Worm (Caenorhabditis elegans) whole organism, midembryonic: ENCODE results near the gene C01F1.5.
A peak's percentile ranks its signal among the peaks of the same experiment; 100 is the strongest.

Experiments used
- T22C8.4 ChIP-seq: fragments of 200-800 bp; sonication (Bioruptor generic); IDR thresholded peaks from 2 replicates; pipeline ENCODE4 v1.3.6; 2022; ENCODE audit warnings: missing genetic modification characterization, missing compliant biosample characterization
- cog-1 ChIP-seq: sonication (generic microtip); optimal IDR thresholded peaks from 2 replicates; lab custom pipeline; 2016; ENCODE audit warnings: missing genetic modification characterization, missing compliant biosample characterization
- flt-1 ChIP-seq: fragments of 200-800 bp; sonication (Bioruptor generic); IDR thresholded peaks from 2 replicates; pipeline ENCODE4 v1.3.6; 2022; ENCODE audit warnings: missing genetic modification characterization, missing compliant biosample characterization
- klf-2 ChIP-seq: fragments of 200-800 bp; sonication (Bioruptor generic); conservative IDR thresholded peaks from 2 replicates; pipeline ENCODE4 v1.3.6; 2022; ENCODE audit warnings: missing genetic modification reagents, missing genetic modification characterization, missing compliant biosample characterization
- med-1 ChIP-seq: sonication (generic microtip); optimal IDR thresholded peaks from 2 replicates; lab custom pipeline; 2017; ENCODE audit warnings: missing genetic modification characterization, mild to moderate bottlenecking, missing compliant biosample characterization, antibody characterized with exemption, missing genetic modification reagents; ENCODE audit not compliant: insufficient read depth
- ref-1 ChIP-seq: fragments of 200-800 bp; sonication (Bioruptor generic); conservative IDR thresholded peaks from 2 replicates; pipeline ENCODE4 v1.3.6; 2022; ENCODE audit warnings: missing genetic modification reagents, missing genetic modification characterization, missing compliant biosample characterization
- tab-1 ChIP-seq: fragments of 200-800 bp; sonication (Bioruptor generic); IDR thresholded peaks from 2 replicates; pipeline ENCODE4 v1.3.6; 2022; ENCODE audit warnings: missing genetic modification characterization, missing compliant biosample characterization
- ztf-23 ChIP-seq: fragments of 200-800 bp; sonication (Bioruptor generic); IDR thresholded peaks from 2 replicates; pipeline ENCODE4 v1.3.6; 2022; ENCODE audit warnings: missing genetic modification reagents, missing genetic modification characterization, missing compliant biosample characterization
- ztf-29 ChIP-seq: fragments of 200-800 bp; sonication (Bioruptor generic); IDR thresholded peaks from 2 replicates; pipeline ENCODE4 v1.3.6; 2022; ENCODE audit warnings: missing genetic modification reagents, missing genetic modification characterization, missing compliant biosample characterization

Gene C01F1.5

ce11 chrII:4281743-4282142, at the start of gene C01F1.5:
Gene C01F1.5 (minus strand): TSS chrII:4281845.
- TF ChIP-seq med-1 (GFP tag; lab: Kevin White, UChicago) (no peak), T22C8.4 (GFP tag; lab: Robert Waterston, UW) (no peak), klf-2 (no peak), tab-1 (GFP tag; lab: Robert Waterston, UW) (no peak), ref-1 (GFP tag; lab: Robert Waterston, UW) (no peak), ztf-29 (GFP tag; lab: Robert Waterston, UW) (no peak), flt-1 (GFP tag; lab: Robert Waterston, UW) (0 out of 2 replicates have a peak, but pooled peaks have one; percentile 34), ztf-23 (no peak), cog-1 (tag; lab: Kevin White, UChicago) (no peak)

- TF ChIP-seq ztf-29 (GFP tag; lab: Robert Waterston, UW) (no peak), ztf-23 (no peak), cog-1 (tag; lab: Kevin White, UChicago) (no peak), tab-1 (GFP tag; lab: Robert Waterston, UW) (no peak), med-1 (GFP tag; lab: Kevin White, UChicago) (no peak), ref-1 (GFP tag; lab: Robert Waterston, UW) (no peak), klf-2 (no peak), T22C8.4 (GFP tag; lab: Robert Waterston, UW) (no peak), flt-1 (GFP tag; lab: Robert Waterston, UW) (no peak)
These were observed 47.1 kb upstream of the C01F1.5 start, which contains the start of gene H20J04.4 for ce11 chrII:4328716-4329115. Gene H20J04.4 (plus strand): TSS chrII:4329016.

ce11 chrII:4326420-4326819, 44.8 kb upstream of the C01F1.5 start, which contains the start of gene pfd-2:
Gene pfd-2 (plus strand): TSS chrII:4326720.
- TF ChIP-seq klf-2 = no peak
- TF ChIP-seq T22C8.4 (GFP tag; lab: Robert Waterston, UW) = no peak
- no peak for TF ChIP-seq ref-1 (GFP tag; lab: Robert Waterston, UW)
- TF ChIP-seq flt-1 (GFP tag; lab: Robert Waterston, UW) = no peak
- TF ChIP-seq ztf-23 = no peak
- no peak for TF ChIP-seq tab-1 (GFP tag; lab: Robert Waterston, UW)
- no peak for TF ChIP-seq ztf-29 (GFP tag; lab: Robert Waterston, UW)
- no peak for TF ChIP-seq med-1 (GFP tag; lab: Kevin White, UChicago)
- no peak for TF ChIP-seq cog-1 (tag; lab: Kevin White, UChicago)

- TF ChIP-seq tab-1 (GFP tag; lab: Robert Waterston, UW) = no peak
These were observed 42.4 kb upstream of the C01F1.5 start, which contains the start of gene mog-2 for ce11 chrII:4324061-4324460. Gene mog-2 (plus strand): TSS chrII:4324361.

ce11 chrII:4322871-4323270, 41.2 kb upstream of the C01F1.5 start, which contains the start of gene H20J04.6:
Gene H20J04.6 (plus strand): TSS chrII:4323256.
- TF ChIP-seq T22C8.4 (GFP tag; lab: Robert Waterston, UW) = no peak

ce11 chrII:4321766-4322165, 40.1 kb upstream of the C01F1.5 start, which contains the start of gene Y52E8A.1:
Gene Y52E8A.1 (plus strand): TSS chrII:4322066.
- no peak for TF ChIP-seq med-1 (GFP tag; lab: Kevin White, UChicago)
- TF ChIP-seq klf-2 = no peak
- no peak for TF ChIP-seq flt-1 (GFP tag; lab: Robert Waterston, UW)

- TF ChIP-seq med-1 (GFP tag; lab: Kevin White, UChicago) (no peak), ztf-23 (no peak), T22C8.4 (GFP tag; lab: Robert Waterston, UW) (no peak), flt-1 (GFP tag; lab: Robert Waterston, UW) (no peak), tab-1 (GFP tag; lab: Robert Waterston, UW) (no peak), ztf-29 (GFP tag; lab: Robert Waterston, UW) (no peak), ref-1 (GFP tag; lab: Robert Waterston, UW) (no peak)
These were observed 38.8 kb upstream of the C01F1.5 start, which contains the start of gene Y52E8A.2 for ce11 chrII:4320455-4320854. Gene Y52E8A.2 (plus strand): TSS chrII:4320836.

ce11 chrII:4319537-4320019, 37.9 kb upstream of the C01F1.5 start, which contains the start of gene Y52E8A.6:
Gene Y52E8A.6 (minus strand): TSS chrII:4319969.
- no peak for TF ChIP-seq ztf-23
- TF ChIP-seq cog-1 (tag; lab: Kevin White, UChicago) = no peak
- TF ChIP-seq T22C8.4 (GFP tag; lab: Robert Waterston, UW) = no peak
- TF ChIP-seq ref-1 (GFP tag; lab: Robert Waterston, UW) = no peak
- no peak for TF ChIP-seq flt-1 (GFP tag; lab: Robert Waterston, UW)
- TF ChIP-seq klf-2 = no peak

ce11 chrII:4316011-4316410, 34.4 kb upstream of the C01F1.5 start, which contains the start of gene srw-40:
Gene srw-40 (minus strand): TSS chrII:4316111.
- no peak for TF ChIP-seq ztf-23
- no peak for TF ChIP-seq ref-1 (GFP tag; lab: Robert Waterston, UW)
- no peak for TF ChIP-seq tab-1 (GFP tag; lab: Robert Waterston, UW)
- TF ChIP-seq med-1 (GFP tag; lab: Kevin White, UChicago) = no peak
- no peak for TF ChIP-seq cog-1 (tag; lab: Kevin White, UChicago)
- no peak for TF ChIP-seq klf-2
- TF ChIP-seq T22C8.4 (GFP tag; lab: Robert Waterston, UW) = no peak
- TF ChIP-seq ztf-29 (GFP tag; lab: Robert Waterston, UW) = no peak
- no peak for TF ChIP-seq flt-1 (GFP tag; lab: Robert Waterston, UW)

ce11 chrII:4312115-4312514, 30.5 kb upstream of the C01F1.5 start, which contains the start of gene plep-1:
Gene plep-1 (minus strand): TSS chrII:4312215.
- no peak for TF ChIP-seq klf-2
